Worm (Caenorhabditis elegans) whole organism, L3 larva: Measurements from ENCODE around the gene clec-5.

Experiments used
- ZK546.5 ChIP-seq: sonication (generic microtip); optimal IDR thresholded peaks from 2 replicates; lab custom pipeline; 2017; ENCODE audit warnings: missing biosample characterization, missing genetic modification characterization
- aly-2 ChIP-seq: fragments of 150-350 bp; optimal IDR thresholded peaks from 2 replicates; lab custom pipeline; 2014; ENCODE audit warnings: missing biosample characterization, missing genetic modification characterization
- ceh-16 ChIP-seq: sonication (generic microtip); optimal IDR thresholded peaks from 2 replicates; lab custom pipeline; 2017; ENCODE audit warnings: missing biosample characterization, missing genetic modification characterization
- ceh-28 ChIP-seq: fragments of 150-350 bp; optimal IDR thresholded peaks from 2 replicates; lab custom pipeline; 2014; ENCODE audit warnings: missing biosample characterization, missing genetic modification reagents, missing genetic modification characterization
- ceh-82 ChIP-seq: fragments of 150-350 bp; optimal IDR thresholded peaks from 2 replicates; lab custom pipeline; 2014; ENCODE audit warnings: missing biosample characterization, missing genetic modification characterization
- ceh-9 ChIP-seq: sonication (generic microtip); optimal IDR thresholded peaks from 2 replicates; lab custom pipeline; 2018; ENCODE audit warnings: missing biosample characterization, missing genetic modification characterization
- egl-27 ChIP-seq: sonication (generic microtip); optimal IDR thresholded peaks from 4 replicates; lab custom pipeline; 2017; ENCODE audit warnings: missing biosample characterization, missing genetic modification reagents, missing genetic modification characterization
- elt-1 ChIP-seq: fragments of 150-350 bp; optimal IDR thresholded peaks from 2 replicates; lab custom pipeline; 2014; ENCODE audit warnings: missing biosample characterization, missing genetic modification characterization
- elt-2 ChIP-seq: sonication (generic microtip); optimal IDR thresholded peaks from 2 replicates; lab custom pipeline; 2016; ENCODE audit warnings: missing genetic modification reagents, mild to moderate bottlenecking, missing genetic modification characterization, missing compliant biosample characterization
- elt-3 ChIP-seq, 3 experiments: fragments of 150-350 bp in 1 of 3; sonication (generic microtip) in 2 of 3; optimal IDR thresholded peaks; 2 replicates in 2 of 3; 4 replicates in 1 of 3; lab custom pipeline; 2014 to 2017; ENCODE audit warnings: missing biosample characterization in 3 of 3, missing genetic modification characterization in 3 of 3
- eor-1 ChIP-seq, 2 experiments: fragments of 150-350 bp; optimal IDR thresholded peaks; 2 replicates each; lab custom pipeline; 2014 to 2018; ENCODE audit warnings: missing biosample characterization in 2 of 2, missing genetic modification characterization in 2 of 2
- fkh-10 ChIP-seq: sonication (generic microtip); optimal IDR thresholded peaks from 2 replicates; lab custom pipeline; 2017; ENCODE audit warnings: missing biosample characterization, missing genetic modification reagents, missing genetic modification characterization
- fos-1 ChIP-seq: fragments of 150-350 bp; optimal IDR thresholded peaks from 2 replicates; lab custom pipeline; 2014; ENCODE audit warnings: missing biosample characterization, missing genetic modification characterization
- hmg-11 ChIP-seq: sonication (generic microtip); optimal IDR thresholded peaks from 2 replicates; lab custom pipeline; 2016; ENCODE audit warnings: missing genetic modification characterization, missing compliant biosample characterization
- jun-1 ChIP-seq: fragments of 150-350 bp; optimal IDR thresholded peaks from 2 replicates; lab custom pipeline; 2014; ENCODE audit warnings: missing biosample characterization, missing genetic modification reagents, missing genetic modification characterization
- lin-15B ChIP-seq: fragments of 150-350 bp; optimal IDR thresholded peaks from 2 replicates; lab custom pipeline; 2014; ENCODE audit warnings: missing biosample characterization, missing genetic modification characterization
- mdl-1 ChIP-seq: fragments of 150-350 bp; optimal IDR thresholded peaks from 2 replicates; lab custom pipeline; 2014; ENCODE audit warnings: missing biosample characterization, missing genetic modification characterization
- mml-1 ChIP-seq: fragments of 150-350 bp; sonication (generic microtip); optimal IDR thresholded peaks from 3 replicates; lab custom pipeline; 2014; ENCODE audit warnings: missing biosample characterization, missing genetic modification characterization
- nfya-1 ChIP-seq: sonication (generic microtip); optimal IDR thresholded peaks from 2 replicates; lab custom pipeline; 2017; ENCODE audit warnings: missing genetic modification characterization, mild to moderate bottlenecking, missing compliant biosample characterization, antibody characterized with exemption, moderate library complexity; ENCODE audit not compliant: insufficient read depth
- nhr-12 ChIP-seq: fragments of 150-350 bp; optimal IDR thresholded peaks from 2 replicates; lab custom pipeline; 2014; ENCODE audit warnings: missing biosample characterization, missing genetic modification characterization
- nhr-237 ChIP-seq: fragments of 150-350 bp; optimal IDR thresholded peaks from 2 replicates; lab custom pipeline; 2014; ENCODE audit warnings: missing biosample characterization, missing genetic modification characterization
- nhr-25 ChIP-seq: sonication (generic microtip); optimal IDR thresholded peaks from 2 replicates; lab custom pipeline; 2017; ENCODE audit warnings: missing biosample characterization, missing genetic modification characterization
- nhr-28 ChIP-seq: fragments of 150-350 bp; optimal IDR thresholded peaks from 2 replicates; lab custom pipeline; 2014; ENCODE audit warnings: missing biosample characterization, missing genetic modification characterization
- nhr-43 ChIP-seq: sonication (generic microtip); optimal IDR thresholded peaks from 2 replicates; lab custom pipeline; 2016; ENCODE audit warnings: mild to moderate bottlenecking, missing genetic modification characterization, missing compliant biosample characterization; ENCODE audit not compliant: poor library complexity, severe bottlenecking
- nhr-76 ChIP-seq: fragments of 150-350 bp; sonication (generic microtip); optimal IDR thresholded peaks from 5 replicates; lab custom pipeline; 2014; ENCODE audit warnings: missing biosample characterization, missing genetic modification characterization
- nhr-77 ChIP-seq: fragments of 150-350 bp; optimal IDR thresholded peaks from 2 replicates; lab custom pipeline; 2014; ENCODE audit warnings: missing biosample characterization, missing genetic modification characterization
- pha-4 ChIP-seq: fragments of 150-350 bp; optimal IDR thresholded peaks from 2 replicates; lab custom pipeline; 2014; ENCODE audit warnings: missing biosample characterization, missing genetic modification reagents, missing genetic modification characterization
- pqm-1 ChIP-seq: fragments of 150-350 bp; optimal IDR thresholded peaks from 2 replicates; lab custom pipeline; 2017; ENCODE audit warnings: missing biosample characterization, missing genetic modification characterization, inconsistent platforms
- sea-2 ChIP-seq: fragments of 150-350 bp; sonication (generic microtip); optimal IDR thresholded peaks from 4 replicates; lab custom pipeline; 2014; ENCODE audit warnings: missing biosample characterization, missing genetic modification reagents, missing genetic modification characterization
- skn-1 ChIP-seq: fragments of 150-350 bp; optimal IDR thresholded peaks from 2 replicates; lab custom pipeline; 2014; ENCODE audit warnings: missing biosample characterization, missing genetic modification characterization
- snpc-4 ChIP-seq: fragments of 150-350 bp; optimal IDR thresholded peaks from 2 replicates; lab custom pipeline; 2014; ENCODE audit warnings: missing biosample characterization, missing genetic modification characterization
- unc-39 ChIP-seq: sonication (generic microtip); optimal IDR thresholded peaks from 4 replicates; lab custom pipeline; 2017; ENCODE audit warnings: missing biosample characterization, missing genetic modification characterization
- zag-1 ChIP-seq: fragments of 150-350 bp; optimal IDR thresholded peaks from 2 replicates; lab custom pipeline; 2014; ENCODE audit warnings: missing biosample characterization, missing genetic modification characterization

Gene clec-5

DNA sequence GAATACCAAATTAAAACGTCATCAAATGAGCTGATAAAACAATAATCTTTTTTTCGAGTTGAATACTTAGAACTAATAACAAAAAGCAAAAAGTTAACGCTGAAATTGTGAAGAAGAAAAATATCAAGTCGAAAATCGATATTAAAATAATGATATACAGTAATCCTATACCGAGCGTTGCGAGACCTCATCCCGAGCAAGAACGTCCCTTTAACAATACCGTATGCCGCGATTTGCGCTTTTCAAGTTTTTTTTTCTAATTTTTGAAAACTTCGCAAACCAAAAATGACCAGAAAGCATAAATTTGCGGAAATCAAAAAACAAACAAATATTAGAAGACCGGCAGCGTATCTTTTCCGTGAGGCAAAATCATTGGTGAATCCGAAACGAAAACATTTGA, 7.6 kb upstream of the clec-5 start, which contains the start of gene F26F4.5:
F26F4.5 (minus strand) TSS at position 256 of the 400 bp plus-strand sequence.
- TF ChIP-seq nhr-28 (tag; lab: Kevin White, UChicago): no peak
- peak; percentile 29 for TF ChIP-seq pha-4 (tag; lab: Kevin White, UChicago)

DNA sequence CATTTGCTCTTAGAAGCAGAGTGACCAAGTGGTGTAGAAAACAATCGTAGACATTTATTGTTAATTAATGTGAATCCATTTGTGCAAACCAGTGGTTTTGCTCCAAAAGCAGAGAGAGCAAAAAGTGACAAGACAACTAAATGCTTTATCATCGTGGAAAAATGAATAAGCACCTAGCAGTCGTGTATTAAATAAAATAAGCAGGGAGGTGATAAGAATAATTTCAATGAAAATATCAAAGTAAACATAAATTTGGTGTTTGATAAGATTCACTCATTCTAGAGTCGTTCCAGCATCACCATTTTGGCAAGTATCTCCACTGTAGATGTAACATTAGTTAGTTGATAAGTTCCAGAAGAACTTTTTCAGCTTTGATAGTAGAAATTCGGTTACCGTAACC, 3.9 kb upstream of the clec-5 start, which contains the start of gene clec-6:
clec-6 (minus strand) TSS at position 154 of the 400 bp plus-strand sequence.
- TF ChIP-seq nhr-76 (tag; lab: Kevin White, UChicago) (no peak), aly-2 (tag; lab: Kevin White, UChicago) (no peak), hmg-11 (tag; lab: Kevin White, UChicago) (no peak), mml-1 (tag; lab: Kevin White, UChicago) (no peak), fkh-10 (GFP tag; lab: Kevin White, UChicago) (no peak), elt-3 (tag; optimal IDR thresholded peaks at IDR 0.05; lab: Kevin White, UChicago) (no peak), unc-39 (no peak), pha-4 (tag; lab: Kevin White, UChicago) (peak; percentile 33), jun-1 (no peak), nhr-237 (tag; lab: Kevin White, UChicago) (no peak), mdl-1 (tag; lab: Kevin White, UChicago) (no peak), nhr-25 (no peak), nhr-12 (tag; lab: Kevin White, UChicago) (no peak), zag-1 (tag; lab: Kevin White, UChicago) (no peak), snpc-4 (no peak), nhr-77 (no peak), elt-2 (tag; lab: Kevin White, UChicago) (peak; percentile 60), egl-27 (no peak), elt-1 (no peak), sea-2 (GFP tag; lab: Kevin White, UChicago) (no peak), ceh-82 (tag; lab: Kevin White, UChicago) (no peak), nhr-28 (tag; lab: Kevin White, UChicago) (no peak), ceh-16 (no peak), nhr-43 (no peak), ZK546.5 (tag; lab: Kevin White, UChicago) (no peak), pqm-1 (tag; lab: Kevin White, UChicago) (peak; percentile 23)

DNA sequence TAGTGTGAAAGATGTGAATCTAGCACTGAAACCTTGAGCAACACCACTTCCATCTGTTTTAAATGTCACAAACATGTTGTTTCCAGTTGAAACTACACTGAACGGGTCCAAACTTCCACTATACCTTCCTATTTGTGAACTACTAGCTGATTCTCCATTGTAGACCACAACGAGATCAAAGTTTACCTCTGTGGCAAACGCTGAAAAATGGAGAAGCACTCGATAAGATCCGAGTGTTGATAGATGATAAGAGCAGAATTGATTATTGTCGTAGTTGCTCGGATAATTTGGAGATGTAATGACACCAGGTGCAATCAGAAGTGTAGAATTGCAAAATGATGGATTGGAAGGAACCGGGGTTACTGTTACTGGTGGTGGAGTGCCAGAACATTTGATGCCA, 1.5 kb downstream of the clec-5 start:
- TF ChIP-seq pqm-1 (tag; lab: Kevin White, UChicago) (peak; percentile 37), elt-2 (tag; lab: Kevin White, UChicago) (peak; percentile 72), eor-1 (tag; optimal IDR thresholded peaks at IDR 0.05; lab: Kevin White, UChicago) (no peak), fos-1 (tag; lab: Kevin White, UChicago) (no peak), fkh-10 (GFP tag; lab: Kevin White, UChicago) (no peak), hmg-11 (tag; lab: Kevin White, UChicago) (no peak)

DNA sequence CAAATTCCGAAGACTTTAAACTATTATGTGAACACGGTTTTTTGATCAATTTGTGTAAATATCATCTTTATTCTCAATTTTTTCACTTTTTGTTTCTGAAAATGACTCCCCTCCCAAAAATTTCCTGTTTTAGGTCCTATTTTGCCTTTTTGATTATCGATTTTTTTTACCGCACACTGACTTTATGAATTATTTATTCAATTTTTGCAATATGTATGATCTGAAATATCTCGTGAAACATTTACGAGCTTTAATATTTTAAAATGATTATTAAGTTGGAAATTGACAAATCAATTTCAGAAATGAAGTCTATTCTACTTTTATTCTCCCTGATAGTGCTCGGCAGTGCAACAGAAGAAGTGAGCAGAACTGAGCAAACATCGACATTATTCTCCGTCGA, 4.0 kb downstream of the clec-5 start, which contains the start of gene C35D10.1:
C35D10.1 (plus strand) TSS at position 301 of the 400 bp plus-strand sequence.
- TF ChIP-seq ceh-28 (tag; lab: Kevin White, UChicago): peak; percentile 15
- no peak for TF ChIP-seq hmg-11 (tag; lab: Kevin White, UChicago)
- TF ChIP-seq mml-1 (tag; lab: Kevin White, UChicago): no peak

DNA sequence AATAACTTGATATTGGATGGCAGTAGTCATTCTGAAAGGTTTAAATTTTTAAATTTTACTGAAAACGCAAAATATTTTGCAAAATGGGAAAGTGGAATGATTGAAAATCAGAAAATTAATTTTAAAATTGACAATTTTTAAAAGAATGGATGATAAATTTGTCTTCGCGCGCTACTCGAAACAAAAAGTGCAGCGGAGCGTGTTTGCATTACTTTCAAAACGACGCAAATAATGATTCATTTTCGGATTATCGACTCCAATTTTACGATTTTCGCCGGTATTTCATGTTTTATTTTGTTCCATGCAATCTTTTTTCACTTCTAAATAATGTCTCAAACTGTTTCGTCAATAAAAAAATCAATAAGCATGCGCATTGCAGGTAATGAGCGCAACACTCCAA, 5.1 kb downstream of the clec-5 start, which contains the start of the genes tost-1 and arx-6:
tost-1 (minus strand) TSS at position 31 of the 400 bp plus-strand sequence.
arx-6 (plus strand) TSS at position 378 of the 400 bp plus-strand sequence.
- TF ChIP-seq sea-2 (GFP tag; lab: Kevin White, UChicago) (no peak), nhr-43 (no peak), skn-1 (tag; lab: Kevin White, UChicago) (peak; percentile 27), ceh-9 (tag; lab: Kevin White, UChicago) (no peak), nfya-1 (tag; lab: Kevin White, UChicago) (peak; percentile 47), lin-15B (peak; percentile 61), snpc-4 (peak; percentile 29), elt-2 (tag; lab: Kevin White, UChicago) (peak; percentile 3)
